Fruit fly (Drosophila melanogaster) whole organism, prepupa: Measurements from ENCODE around the gene CG43407.

ENCODE experiments used
- CG11294 ChIP-seq: fragments of 200-800 bp; sonication (Bioruptor generic); IDR thresholded peaks from 2 replicates; pipeline ENCODE4 v1.3.6; 2022; ENCODE audit warnings: missing biosample characterization, missing genetic modification characterization
- CG11902 ChIP-seq: fragments of 200-800 bp; sonication (Bioruptor generic); optimal IDR thresholded peaks from 3 replicates; lab custom pipeline; 2016; ENCODE audit warnings: missing biosample characterization, missing genetic modification characterization
- CG15336 ChIP-seq: fragments of 200-800 bp; sonication (Bioruptor generic); IDR thresholded peaks from 2 replicates; pipeline ENCODE4 v1.3.6; 2022; ENCODE audit warnings: missing biosample characterization, missing genetic modification characterization
- CG1621 ChIP-seq: fragments of 200-800 bp; sonication (Bioruptor generic); optimal IDR thresholded peaks from 3 replicates; lab custom pipeline; 2018; ENCODE audit warnings: missing biosample characterization, mild to moderate bottlenecking, missing genetic modification characterization
- CG31627 ChIP-seq: fragments of 200-800 bp; sonication (Bioruptor generic); optimal IDR thresholded peaks from 3 replicates; lab custom pipeline; 2016; ENCODE audit warnings: missing biosample characterization, missing genetic modification characterization
- CG32006 ChIP-seq: fragments of 200-800 bp; sonication (Bioruptor generic); optimal IDR thresholded peaks from 3 replicates; lab custom pipeline; 2017; ENCODE audit warnings: missing biosample characterization, mild to moderate bottlenecking, missing genetic modification characterization
- CG3919 ChIP-seq: fragments of 200-800 bp; sonication (Bioruptor generic); optimal IDR thresholded peaks from 3 replicates; lab custom pipeline; 2016; ENCODE audit warnings: missing biosample characterization, missing genetic modification characterization
- CG4318 ChIP-seq: fragments of 200-800 bp; sonication (Bioruptor generic); optimal IDR thresholded peaks from 3 replicates; lab custom pipeline; 2017; ENCODE audit warnings: missing biosample characterization, mild to moderate bottlenecking, missing genetic modification characterization
- CG6163 ChIP-seq: fragments of 200-800 bp; sonication (Bioruptor generic); IDR thresholded peaks from 3 replicates; pipeline ENCODE4 v1.3.6; 2022; ENCODE audit warnings: missing biosample characterization, missing genetic modification characterization
- CG6276 ChIP-seq: fragments of 200-800 bp; sonication (Bioruptor generic); optimal IDR thresholded peaks from 2 replicates; lab custom pipeline; 2017; ENCODE audit warnings: missing biosample characterization, mild to moderate bottlenecking, missing genetic modification characterization
- CG6792 ChIP-seq: fragments of 200-800 bp; sonication (Bioruptor generic); optimal IDR thresholded peaks from 3 replicates; lab custom pipeline; 2016; ENCODE audit warnings: missing biosample characterization, missing genetic modification characterization
- CG6808 ChIP-seq: fragments of 200-800 bp; sonication (Bioruptor generic); optimal IDR thresholded peaks from 3 replicates; lab custom pipeline; 2017; ENCODE audit warnings: missing biosample characterization, missing genetic modification characterization, mild to moderate bottlenecking, moderate library complexity, missing genetic modification reagents
- CG7368 ChIP-seq: fragments of 200-800 bp; sonication (Bioruptor generic); optimal IDR thresholded peaks from 3 replicates; lab custom pipeline; 2016; ENCODE audit warnings: missing biosample characterization, missing genetic modification characterization
- CG8632 ChIP-seq: fragments of 200-800 bp; sonication (Bioruptor generic); optimal IDR thresholded peaks from 3 replicates; lab custom pipeline; 2016; ENCODE audit warnings: missing biosample characterization, missing genetic modification characterization
- CG9139 ChIP-seq: fragments of 200-800 bp; sonication (Bioruptor generic); optimal IDR thresholded peaks from 3 replicates; lab custom pipeline; 2017; ENCODE audit warnings: missing biosample characterization, mild to moderate bottlenecking, missing genetic modification characterization
- Eip78C ChIP-seq: fragments of 200-800 bp; sonication (Bioruptor generic); peaks from one replicate; lab custom pipeline; 2016; ENCODE audit warnings: missing biosample characterization, missing genetic modification characterization
- Eip93F ChIP-seq: fragments of 200-800 bp; sonication (Bioruptor generic); optimal IDR thresholded peaks from 2 replicates; lab custom pipeline; 2016; ENCODE audit warnings: missing biosample characterization, mild to moderate bottlenecking, missing genetic modification characterization
- Ets96B ChIP-seq: fragments of 200-800 bp; optimal IDR thresholded peaks from 2 replicates; lab custom pipeline; 2019; ENCODE audit warnings: missing biosample characterization, mild to moderate bottlenecking, missing genetic modification characterization, moderate library complexity
- Gug ChIP-seq: fragments of 200-800 bp; sonication (Bioruptor generic); IDR thresholded peaks from 2 replicates; pipeline ENCODE4 v1.3.6; 2022; ENCODE audit warnings: missing biosample characterization, missing genetic modification characterization
- Hr38 ChIP-seq: sonication (Bioruptor generic); optimal IDR thresholded peaks from 2 replicates; lab custom pipeline; 2016; ENCODE audit warnings: missing biosample characterization, missing genetic modification characterization
- Hr4 ChIP-seq: fragments of 200-800 bp; sonication (Bioruptor generic); optimal IDR thresholded peaks from 3 replicates; lab custom pipeline; 2016; ENCODE audit warnings: missing biosample characterization, missing genetic modification characterization
- Lpt ChIP-seq: fragments of 200-800 bp; sonication (Bioruptor generic); optimal IDR thresholded peaks from 3 replicates; lab custom pipeline; 2016; ENCODE audit warnings: missing biosample characterization, missing genetic modification characterization
- OdsH ChIP-seq: fragments of 200-800 bp; sonication (Bioruptor generic); optimal IDR thresholded peaks from 3 replicates; lab custom pipeline; 2016; ENCODE audit warnings: missing biosample characterization, missing genetic modification characterization
- Sox102F ChIP-seq: fragments of 200-800 bp; sonication (Bioruptor generic); optimal IDR thresholded peaks from 2 replicates; lab custom pipeline; 2016; ENCODE audit warnings: missing biosample characterization, mild to moderate bottlenecking, missing genetic modification characterization
- Sox14 ChIP-seq: fragments of 200-800 bp; sonication (Bioruptor generic); optimal IDR thresholded peaks from 3 replicates; lab custom pipeline; 2016; ENCODE audit warnings: missing biosample characterization, missing genetic modification characterization
- Sox15 ChIP-seq: fragments of 200-800 bp; sonication (Bioruptor generic); optimal IDR thresholded peaks from 3 replicates; lab custom pipeline; 2016; ENCODE audit warnings: missing biosample characterization, missing genetic modification characterization
- dac ChIP-seq: fragments of 200-800 bp; sonication (Bioruptor generic); optimal IDR thresholded peaks from 2 replicates; lab custom pipeline; 2017; ENCODE audit warnings: missing biosample characterization, mild to moderate bottlenecking, missing genetic modification characterization
- dsx ChIP-seq: fragments of 200-800 bp; optimal IDR thresholded peaks from 3 replicates; lab custom pipeline; 2019; ENCODE audit warnings: missing biosample characterization, mild to moderate bottlenecking, missing genetic modification characterization, moderate library complexity; ENCODE audit not compliant: poor library complexity, severe bottlenecking
- eg ChIP-seq: fragments of 200-800 bp; sonication (Bioruptor generic); IDR thresholded peaks from 3 replicates; pipeline ENCODE4 v1.3.6; 2022; ENCODE audit warnings: missing biosample characterization, missing genetic modification characterization
- esn ChIP-seq: fragments of 200-800 bp; sonication (Bioruptor generic); optimal IDR thresholded peaks from 2 replicates; lab custom pipeline; 2016; ENCODE audit warnings: missing biosample characterization, mild to moderate bottlenecking, missing genetic modification characterization, moderate library complexity
- fd85E ChIP-seq: fragments of 200-800 bp; sonication (Bioruptor generic); optimal IDR thresholded peaks from 3 replicates; lab custom pipeline; 2016; ENCODE audit warnings: missing biosample characterization, missing genetic modification characterization
- fkh ChIP-seq: fragments of 200-800 bp; sonication (Bioruptor generic); optimal IDR thresholded peaks from 3 replicates; lab custom pipeline; 2017; ENCODE audit warnings: missing biosample characterization, mild to moderate bottlenecking, missing genetic modification characterization, moderate library complexity
- lz ChIP-seq: fragments of 200-800 bp; sonication (Bioruptor generic); optimal IDR thresholded peaks from 3 replicates; lab custom pipeline; 2016; ENCODE audit warnings: missing biosample characterization, missing genetic modification characterization
- pdm3 ChIP-seq: fragments of 200-800 bp; sonication (Bioruptor generic); optimal IDR thresholded peaks from 3 replicates; lab custom pipeline; 2016; ENCODE audit warnings: missing biosample characterization, missing genetic modification characterization
- spab ChIP-seq: fragments of 200-800 bp; sonication (Bioruptor generic); optimal IDR thresholded peaks from 2 replicates; lab custom pipeline; 2017; ENCODE audit warnings: missing biosample characterization, mild to moderate bottlenecking, missing genetic modification characterization, missing genetic modification reagents
- topi ChIP-seq: fragments of 200-800 bp; sonication (Bioruptor generic); optimal IDR thresholded peaks from 3 replicates; lab custom pipeline; 2016; ENCODE audit warnings: missing biosample characterization, missing genetic modification characterization
- vri ChIP-seq: fragments of 200-800 bp; sonication (Bioruptor generic); optimal IDR thresholded peaks from 3 replicates; lab custom pipeline; 2016; ENCODE audit warnings: missing biosample characterization, mild to moderate bottlenecking, missing genetic modification characterization

Gene CG43407

DNA sequence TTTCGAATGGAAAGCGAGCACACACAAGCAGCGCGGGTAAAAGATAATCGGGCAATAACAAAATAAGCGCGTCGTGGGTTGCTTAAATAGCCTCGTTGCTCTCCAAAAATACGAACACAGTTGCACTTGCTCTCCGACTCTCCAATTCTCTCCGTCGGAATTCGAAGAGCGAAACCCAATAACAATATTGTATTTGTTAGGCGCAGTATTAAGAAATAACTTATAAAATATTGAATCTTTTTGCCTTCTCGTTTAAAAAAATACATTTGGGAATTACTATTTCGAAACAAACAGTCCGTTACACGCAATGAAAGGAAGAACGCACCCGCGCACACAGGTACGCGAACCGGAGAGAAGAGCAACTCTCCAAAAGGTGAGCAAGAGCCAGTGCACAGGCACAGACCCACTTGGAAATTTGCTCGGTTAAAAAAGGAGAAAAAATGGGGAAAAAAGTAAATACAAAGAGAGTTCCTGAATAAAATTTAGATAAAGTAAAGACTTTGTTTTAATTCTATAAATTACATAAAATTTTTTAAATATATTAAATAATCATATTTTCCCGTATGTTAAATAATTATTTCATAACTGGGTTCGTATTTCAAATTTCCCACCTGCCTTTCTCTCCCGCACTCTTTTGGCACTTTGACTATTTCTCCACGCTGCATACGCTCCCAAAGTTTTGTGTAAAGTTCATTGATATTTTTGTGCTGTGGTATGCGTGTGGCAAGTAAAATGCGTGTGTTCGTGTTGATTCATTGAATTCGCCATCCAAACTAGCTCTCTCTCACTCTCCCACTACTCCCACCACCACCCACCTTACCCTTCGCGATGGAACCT is 33.4 kb upstream of the CG43407 start, which contains the start of gene Mkp3 (continued):
- peak; percentile 81 for TF ChIP-seq Eip93F (GFP tag; lab: Kevin White, UChicago)
- peak; percentile 71 for TF ChIP-seq dac (GFP tag; lab: Kevin White, UChicago)
- peak; percentile 10 for TF ChIP-seq CG31627
- peak; percentile 95 for TF ChIP-seq Eip78C (GFP tag; lab: Kevin White, UChicago)
- peak; percentile 98 for TF ChIP-seq CG15336 (GFP tag; lab: Robert Waterston, UW)
- TF ChIP-seq pdm3 (GFP tag; lab: Kevin White, UChicago): peak; percentile 75
- TF ChIP-seq CG6163 (GFP tag; lab: Robert Waterston, UW): peak; percentile 93
- peak; percentile 93 for TF ChIP-seq CG32006 (GFP tag; lab: Kevin White, UChicago)
- peak; percentile 58 for TF ChIP-seq topi (GFP tag; lab: Kevin White, UChicago)
- TF ChIP-seq Sox102F (GFP tag; lab: Kevin White, UChicago): peak; percentile 70

DNA sequence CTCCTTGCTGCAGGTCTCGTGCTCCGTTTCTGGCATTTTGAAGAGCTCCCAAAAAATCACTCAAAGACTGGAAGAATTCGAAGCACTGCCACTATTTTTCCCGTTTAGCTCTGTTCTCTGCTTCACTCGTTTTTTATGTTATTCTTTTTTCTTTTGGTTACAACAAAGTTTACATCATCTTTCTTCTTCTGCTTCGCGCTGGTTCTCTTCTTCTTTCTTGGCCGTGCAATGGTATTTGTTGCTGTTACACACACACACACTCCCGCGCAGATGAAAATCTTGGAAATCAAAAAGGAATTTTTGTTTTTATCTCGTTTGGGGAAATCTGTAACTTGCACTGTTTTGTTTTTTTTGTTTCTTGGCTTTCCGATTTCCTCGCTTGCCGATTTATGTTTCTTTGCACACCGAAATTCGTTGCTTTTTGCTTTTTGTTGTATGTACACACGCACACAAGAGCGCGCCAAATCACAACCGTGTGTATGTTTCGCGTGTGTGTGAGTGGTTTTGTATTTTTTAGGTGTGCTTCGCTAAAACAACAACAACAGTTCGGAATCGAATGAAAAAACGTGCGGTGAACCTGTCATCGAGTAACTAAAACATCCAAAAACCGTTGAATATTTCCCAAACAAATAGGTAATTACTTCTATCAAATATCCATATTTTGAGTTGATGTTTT is 32.6 kb upstream of the CG43407 start:
- TF ChIP-seq CG7368 (GFP tag; lab: Kevin White, UChicago) (no peak), Sox14 (GFP tag; lab: Kevin White, UChicago) (no peak), fkh (GFP tag; lab: Kevin White, UChicago) (peak; percentile 65), Hr38 (no peak), CG11902 (GFP tag; lab: Kevin White, UChicago) (no peak), esn (GFP tag; lab: Kevin White, UChicago) (no peak), CG11294 (GFP tag; lab: Robert Waterston, UW) (no peak), CG4318 (no peak), CG3919 (GFP tag; lab: Kevin White, UChicago) (no peak), OdsH (GFP tag; lab: Kevin White, UChicago) (no peak), dsx (GFP tag; lab: Kevin White, UChicago) (peak; percentile 68), pdm3 (GFP tag; lab: Kevin White, UChicago) (no peak), spab (GFP tag; lab: Kevin White, UChicago) (no peak), CG6276 (GFP tag; lab: Kevin White, UChicago) (peak; percentile 25), CG1621 (tag; lab: Kevin White, UChicago) (no peak), Hr4 (no peak), CG6808 (GFP tag; lab: Kevin White, UChicago) (peak; percentile 52), eg (0 out of 3 replicates have a peak, but pooled peaks have one; percentile 11), CG15336 (GFP tag; lab: Robert Waterston, UW) (no peak), Sox15 (GFP tag; lab: Kevin White, UChicago) (no peak), Lpt (GFP tag; lab: Kevin White, UChicago) (no peak), CG8632 (GFP tag; lab: Kevin White, UChicago) (no peak), Ets96B (tag; lab: Kevin White, UChicago) (no peak), Eip93F (GFP tag; lab: Kevin White, UChicago) (no peak), fd85E (GFP tag; lab: Kevin White, UChicago) (no peak), vri (GFP tag; lab: Kevin White, UChicago) (no peak)

DNA sequence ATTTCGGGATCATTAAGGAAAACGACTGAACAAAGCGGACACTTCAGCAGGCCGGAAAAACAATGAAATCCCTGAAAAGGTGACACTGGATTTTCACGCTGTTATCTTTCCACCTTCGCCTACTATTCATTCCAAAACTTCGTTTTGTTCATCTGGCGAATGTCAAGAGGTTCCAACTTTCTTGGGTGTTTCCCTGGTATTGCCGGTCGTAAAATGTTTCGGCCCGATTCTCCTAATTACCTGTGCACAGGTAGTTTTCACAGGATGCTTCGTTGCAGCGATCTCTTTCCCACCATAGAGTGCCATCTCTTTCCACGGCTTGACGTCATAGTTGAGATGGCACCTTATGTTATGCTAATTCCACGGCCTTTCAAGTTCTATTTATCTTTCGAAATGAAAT is 29.9 kb upstream of the CG43407 start:
- TF ChIP-seq Hr4 (no peak), CG3919 (GFP tag; lab: Kevin White, UChicago) (no peak), lz (GFP tag; lab: Kevin White, UChicago) (no peak), CG11294 (GFP tag; lab: Robert Waterston, UW) (no peak), Gug (GFP tag; lab: Robert Waterston, UW) (no peak), CG9139 (no peak), CG6792 (GFP tag; lab: Kevin White, UChicago) (no peak), eg (no peak), spab (GFP tag; lab: Kevin White, UChicago) (no peak)
